Fruit fly (Drosophila melanogaster): ENCODE results near the gene Fdx2.

The Fdx2 gene

dm6 chr3L:4272167-4272773 lies 20.0 kb upstream of the Fdx2 start (continued):
- TF ChIP-seq D (optimal IDR thresholded peaks at IDR 0.05) (no peak), D (GFP tag; optimal IDR thresholded peaks at IDR 0.05) (peak; percentile 55), kni (GFP tag; optimal IDR thresholded peaks at IDR 0.05) (peak; percentile 92), Pdp1 (GFP tag; optimal IDR thresholded peaks at IDR 0.05) (peak in 1 of 2 experiments; percentile 33), CG16863 (GFP tag; optimal IDR thresholded peaks at IDR 0.05) (peak; percentile 2), CG34224 (GFP tag; IDR thresholded peaks at IDR 0.05; ENCODE audit: partially characterized antibody) (no peak), CG4854 (GFP tag; optimal IDR thresholded peaks at IDR 0.05) (no peak), sens (GFP tag) (peak; percentile 86), CG6765 (GFP tag; optimal IDR thresholded peaks at IDR 0.05) (no peak), Oli (tag; optimal IDR thresholded peaks at IDR 0.05) (no peak), nerfin-1 (tag; optimal IDR thresholded peaks at IDR 0.05) (peak; percentile 6), CG17359 (tag; optimal IDR thresholded peaks at IDR 0.05) (peak; percentile 18), CG4360 (GFP tag; IDR thresholded peaks at IDR 0.05) (no peak), Blimp-1 (GFP tag; optimal IDR thresholded peaks at IDR 0.05) (peak; percentile 64), fd3F (GFP tag; optimal IDR thresholded peaks at IDR 0.05) (no peak), oc (tag; optimal IDR thresholded peaks at IDR 0.05) (peak; percentile 19), salm (tag; optimal IDR thresholded peaks at IDR 0.05) (peak; percentile 16), Med (GFP tag) (peak; percentile 64), CG1529 (GFP tag; optimal IDR thresholded peaks at IDR 0.05) (peak; percentile 30), CG8290 (GFP tag; optimal IDR thresholded peaks at IDR 0.05) (peak; percentile 43), CG8290 (tag; optimal IDR thresholded peaks at IDR 0.05) (peak in 1 of 2 experiments; percentile 16), Xrp1 (GFP tag; IDR thresholded peaks at IDR 0.05) (peak; percentile 66), CG8765 (GFP tag; IDR thresholded peaks at IDR 0.05) (no peak), zfh1 (GFP tag; IDR thresholded peaks at IDR 0.05) (0 out of 3 replicates have a peak, but pooled peaks have one; percentile 16), chif (GFP tag; optimal IDR thresholded peaks at IDR 0.05) (peak in 1 of 2 experiments; percentile 6), zen (tag; optimal IDR thresholded peaks at IDR 0.05) (peak; percentile 13), CG10267 (tag; optimal IDR thresholded peaks at IDR 0.05) (peak; percentile 20), org-1 (GFP tag; optimal IDR thresholded peaks at IDR 0.05) (peak; percentile 9), CG3407 (GFP tag; optimal IDR thresholded peaks at IDR 0.05) (peak; percentile 54), pita (GFP tag; optimal IDR thresholded peaks at IDR 0.05) (no peak), CG13424 (tag; optimal IDR thresholded peaks at IDR 0.05) (peak; percentile 13), fu2 (GFP tag; optimal IDR thresholded peaks at IDR 0.05) (no peak), CG10209 (GFP tag; optimal IDR thresholded peaks at IDR 0.05) (peak; percentile 36), Ada2b (GFP tag; IDR thresholded peaks at IDR 0.05) (no peak), HHEX (GFP tag; optimal IDR thresholded peaks at IDR 0.05) (no peak), CG2712 (tag; optimal IDR thresholded peaks at IDR 0.05) (peak; percentile 23), prd (optimal IDR thresholded peaks at IDR 0.05) (no peak), prd (GFP tag; IDR thresholded peaks at IDR 0.05) (0 out of 3 replicates have a peak, but pooled peaks have one; percentile 7), CG18011 (GFP tag; optimal IDR thresholded peaks at IDR 0.05) (no peak), CG18619 (GFP tag; optimal IDR thresholded peaks at IDR 0.05) (peak; percentile 14), CG10431 (GFP tag; optimal IDR thresholded peaks at IDR 0.05) (peak; percentile 74), CG2202 (tag; optimal IDR thresholded peaks at IDR 0.05) (peak; percentile 71), NC2β (GFP tag; optimal IDR thresholded peaks at IDR 0.05) (peak; percentile 7), CG13894 (tag; optimal IDR thresholded peaks at IDR 0.05) (no peak), fd102C (GFP tag; optimal IDR thresholded peaks at IDR 0.05) (peak; percentile 15), bsh (GFP tag; optimal IDR thresholded peaks at IDR 0.05) (peak in 1 of 2 experiments; percentile 68), Mrtf (GFP tag; IDR thresholded peaks at IDR 0.05) (no peak), CG7987 (GFP tag; optimal IDR thresholded peaks at IDR 0.05) (peak; percentile 12), CG14710 (tag; optimal IDR thresholded peaks at IDR 0.05) (peak; percentile 50)
